Fruit fly (Drosophila melanogaster): ENCODE measurements around the gene CG4631.

Gene CG4631

dm6 chr2L:16618929-16619328 is 11.8 kb downstream of the CG4631 start (continued):
- TF ChIP-seq vri (GFP tag; optimal IDR thresholded peaks at IDR 0.05), result no peak

dm6 chr2L:16620384-16620908 is 13.3 kb downstream of the CG4631 start:
- peak; percentile 95 for TF ChIP-seq cyc (GFP tag; optimal IDR thresholded peaks at IDR 0.05)
- TF ChIP-seq CG9139 (GFP tag; optimal IDR thresholded peaks at IDR 0.05), result no peak
- TF ChIP-seq esn (GFP tag; optimal IDR thresholded peaks at IDR 0.05), result peak; percentile 88
- TF ChIP-seq Sox15 (GFP tag; optimal IDR thresholded peaks at IDR 0.05), result peak; percentile 78
- peak; percentile 84 for TF ChIP-seq CG6854 (GFP tag; optimal IDR thresholded peaks at IDR 0.05)
- TF ChIP-seq Sox14 (GFP tag; optimal IDR thresholded peaks at IDR 0.05), result peak; percentile 77
- peak; percentile 60 for TF ChIP-seq pdm3 (GFP tag; optimal IDR thresholded peaks at IDR 0.05)
- peak; percentile 65 for TF ChIP-seq Gug (GFP tag; IDR thresholded peaks at IDR 0.05)
- peak; percentile 82 for TF ChIP-seq Hr4 (GFP tag; optimal IDR thresholded peaks at IDR 0.05)
- TF ChIP-seq Eip93F (GFP tag; optimal IDR thresholded peaks at IDR 0.05), result no peak
- peak; percentile 76 for TF ChIP-seq CG15336 (GFP tag; IDR thresholded peaks at IDR 0.05)
- TF ChIP-seq CG34406 (GFP tag; optimal IDR thresholded peaks at IDR 0.05), result peak; percentile 88
- TF ChIP-seq CG7368 (GFP tag; optimal IDR thresholded peaks at IDR 0.05), result peak; percentile 73
- peak; percentile 77 for TF ChIP-seq achi (GFP tag; optimal IDR thresholded peaks at IDR 0.05)
- TF ChIP-seq svp (GFP tag), result peak; percentile 98
- TF ChIP-seq Blimp-1 (GFP tag; optimal IDR thresholded peaks at IDR 0.05), result peak; percentile 88
- TF ChIP-seq CG3919 (GFP tag; optimal IDR thresholded peaks at IDR 0.05), result peak; percentile 88
- peak; percentile 63 for TF ChIP-seq fd59A (GFP tag; optimal IDR thresholded peaks at IDR 0.05)
- peak; percentile 86 for TF ChIP-seq CG11902 (GFP tag; optimal IDR thresholded peaks at IDR 0.05)
- peak; percentile 67 for TF ChIP-seq CG6808 (GFP tag; optimal IDR thresholded peaks at IDR 0.05)
- TF ChIP-seq fd85E (GFP tag; optimal IDR thresholded peaks at IDR 0.05), result peak; percentile 35
- TF ChIP-seq OdsH (GFP tag; optimal IDR thresholded peaks at IDR 0.05), result peak; percentile 86
- peak; percentile 97 for TF ChIP-seq Eip78C (GFP tag)
- TF ChIP-seq CG10669 (GFP tag; optimal IDR thresholded peaks at IDR 0.05), result peak; percentile 78
- peak; percentile 77; the same call in 2 of the 3 replicates for TF ChIP-seq CG6163 (GFP tag; IDR thresholded peaks at IDR 0.05)
- TF ChIP-seq Sox102F (GFP tag; optimal IDR thresholded peaks at IDR 0.05), result peak; percentile 79
- no peak for TF ChIP-seq Lpt (GFP tag; optimal IDR thresholded peaks at IDR 0.05)
- TF ChIP-seq CG3032 (tag; optimal IDR thresholded peaks at IDR 0.05), result peak; percentile 76
- TF ChIP-seq CG8319 (GFP tag; optimal IDR thresholded peaks at IDR 0.05), result peak; percentile 71
- peak; percentile 61 for TF ChIP-seq CG6276 (GFP tag; optimal IDR thresholded peaks at IDR 0.05)
- TF ChIP-seq Hr39 (GFP tag; optimal IDR thresholded peaks at IDR 0.05), result peak; percentile 90
- peak; percentile 58 for TF ChIP-seq vri (GFP tag; optimal IDR thresholded peaks at IDR 0.05)
- peak; percentile 66 for TF ChIP-seq CG32006 (GFP tag; optimal IDR thresholded peaks at IDR 0.05)
- TF ChIP-seq Eip75B (GFP tag; optimal IDR thresholded peaks at IDR 0.05), result peak; percentile 72
- TF ChIP-seq CG16779 (tag; optimal IDR thresholded peaks at IDR 0.05), result peak; percentile 1
- TF ChIP-seq CG1621 (tag; optimal IDR thresholded peaks at IDR 0.05), result peak; percentile 34
- TF ChIP-seq ss (GFP tag; optimal IDR thresholded peaks at IDR 0.05), result peak; percentile 40 to 69
- peak; percentile 68 for TF ChIP-seq Ets96B (tag; optimal IDR thresholded peaks at IDR 0.05)
- peak; percentile 71 for TF ChIP-seq CG8632 (GFP tag; optimal IDR thresholded peaks at IDR 0.05)
- peak; percentile 38 to 70 for TF ChIP-seq salr (GFP tag; optimal IDR thresholded peaks at IDR 0.05)
- peak; percentile 89 for TF ChIP-seq lz (GFP tag; optimal IDR thresholded peaks at IDR 0.05)
- TF ChIP-seq dac (GFP tag; optimal IDR thresholded peaks at IDR 0.05), result no peak
- peak; percentile 40; the same call in 1 of the 2 replicates for TF ChIP-seq CG11294 (GFP tag; IDR thresholded peaks at IDR 0.05)
- TF ChIP-seq CG10631 (GFP tag; optimal IDR thresholded peaks at IDR 0.05), result peak; percentile 77
- peak; percentile 76 for TF ChIP-seq CG6792 (GFP tag; optimal IDR thresholded peaks at IDR 0.05)
- TF ChIP-seq CG31627 (GFP tag; optimal IDR thresholded peaks at IDR 0.05), result peak; percentile 75
- TF ChIP-seq dsx (GFP tag; optimal IDR thresholded peaks at IDR 0.05; ENCODE audit: poor library complexity, severe bottlenecking), result peak; percentile 67
- TF ChIP-seq Hr38 (GFP tag; optimal IDR thresholded peaks at IDR 0.05), result no peak
- peak; percentile 74 for TF ChIP-seq acj6 (GFP tag; optimal IDR thresholded peaks at IDR 0.05)

Measured in whole organism, prepupa.